Worm (Caenorhabditis elegans) whole organism, mixed stage, embryonic: ENCODE measurements around the gene F55C12.19.

Source experiments
- M03D4.4 ChIP-seq: sonication (generic microtip); optimal IDR thresholded peaks from 2 replicates; lab custom pipeline; 2017; ENCODE audit warnings: mild to moderate bottlenecking, missing genetic modification characterization, missing compliant biosample characterization
- elt-3 ChIP-seq: fragments of 150-350 bp; optimal IDR thresholded peaks from 2 replicates; lab custom pipeline; 2014; ENCODE audit warnings: missing biosample characterization, missing genetic modification characterization
- hlh-1 ChIP-seq: fragments of 150-350 bp; optimal IDR thresholded peaks from 2 replicates; lab custom pipeline; 2014; ENCODE audit warnings: missing biosample characterization, missing genetic modification reagents, missing genetic modification characterization
- pha-4 ChIP-seq: fragments of 150-350 bp; optimal IDR thresholded peaks from 2 replicates; lab custom pipeline; 2018; ENCODE audit warnings: missing biosample characterization, missing genetic modification reagents, missing genetic modification characterization

- no peak for TF ChIP-seq elt-3
- TF ChIP-seq pha-4 (tag; lab: Kevin White, UChicago), result no peak
- TF ChIP-seq hlh-1 (tag; lab: Kevin White, UChicago), result no peak
- no peak for TF ChIP-seq M03D4.4 (tag; lab: Kevin White, UChicago)
These were observed 19.8 kb upstream of the F55C12.19 start for ce11 chrII:5846181-5846580.
